Worm (Caenorhabditis elegans) whole organism, late embryonic: ENCODE data around the gene tag-89.

Experiments
- ama-1 ChIP-seq: fragments of 150-350 bp; optimal IDR thresholded peaks from 2 replicates; lab custom pipeline; 2014
- ceh-45 ChIP-seq: fragments of 200-800 bp; sonication (Bioruptor generic); IDR thresholded peaks from 2 replicates; pipeline ENCODE4 v1.3.6; 2022; ENCODE audit warnings: missing genetic modification reagents, missing genetic modification characterization, missing compliant biosample characterization
- gmeb-2 ChIP-seq: sonication (generic microtip); optimal IDR thresholded peaks from 2 replicates; lab custom pipeline; 2016; ENCODE audit warnings: missing genetic modification characterization, inconsistent platforms, missing compliant biosample characterization
- lin-11 ChIP-seq: fragments of 200-800 bp; sonication (Bioruptor generic); optimal IDR thresholded peaks from 2 replicates; lab custom pipeline; 2018; ENCODE audit warnings: mild to moderate bottlenecking, missing genetic modification characterization, missing compliant biosample characterization
- syd-9 ChIP-seq: sonication (generic microtip); optimal IDR thresholded peaks from 2 replicates; lab custom pipeline; 2016; ENCODE audit warnings: mild to moderate bottlenecking, missing genetic modification characterization, moderate library complexity, missing compliant biosample characterization
- unc-86 ChIP-seq: sonication (generic microtip); optimal IDR thresholded peaks from 2 replicates; lab custom pipeline; 2016; ENCODE audit warnings: missing genetic modification characterization, missing compliant biosample characterization

ce11 chrIV:11431448-11431847 lies 37.1 kb downstream of the tag-89 start:
- TF ChIP-seq unc-86 (no peak), ama-1 (lab: Kevin White, UChicago) (no peak), ceh-45 (GFP tag; lab: Robert Waterston, UW) (no peak), syd-9 (tag; lab: Kevin White, UChicago) (no peak), gmeb-2 (tag; lab: Kevin White, UChicago) (no peak), lin-11 (no peak)
